Worm (Caenorhabditis elegans) whole organism, young adult: ENCODE data around the gene F28H7.7.

Experiments
- B0019.2 ChIP-seq: fragments of 200-800 bp; sonication (Bioruptor generic); conservative IDR thresholded peaks from 2 replicates; pipeline ENCODE4 v1.3.6; 2022; ENCODE audit warnings: missing genetic modification reagents, missing genetic modification characterization, missing compliant biosample characterization
- C17E4.6 ChIP-seq: fragments of 200-800 bp; sonication (Bioruptor generic); IDR thresholded peaks from 2 replicates; pipeline ENCODE4 v1.3.6; 2022; ENCODE audit warnings: missing genetic modification reagents, missing genetic modification characterization, missing compliant biosample characterization
- F23B12.7 ChIP-seq: sonication (generic microtip); optimal IDR thresholded peaks from 2 replicates; lab custom pipeline; 2017; ENCODE audit warnings: missing genetic modification characterization, mild to moderate bottlenecking, missing compliant biosample characterization, antibody characterized with exemption, moderate library complexity; ENCODE audit not compliant: insufficient read depth
- F33H1.4 ChIP-seq: fragments of 200-800 bp; sonication (Bioruptor generic); IDR thresholded peaks from 2 replicates; pipeline ENCODE4 v1.3.6; 2022; ENCODE audit warnings: missing genetic modification reagents, missing genetic modification characterization, missing compliant biosample characterization
- F57C9.4 ChIP-seq: sonication (generic microtip); optimal IDR thresholded peaks from 2 replicates; lab custom pipeline; 2017; ENCODE audit warnings: mild to moderate bottlenecking, missing genetic modification characterization, missing compliant biosample characterization
- Y95B8A.8 ChIP-seq: fragments of 200-800 bp; sonication (Bioruptor generic); IDR thresholded peaks from 2 replicates; pipeline ENCODE4 v1.3.6; 2022; ENCODE audit warnings: missing genetic modification reagents, missing genetic modification characterization, missing compliant biosample characterization
- ama-1 ChIP-seq, 3 experiments: fragments of 150-350 bp in 1 of 3; sonication (generic microtip) in 2 of 3; optimal IDR thresholded peaks; 2 replicates each; lab custom pipeline; 2014 to 2018; ENCODE audit warnings: missing biosample characterization in 2 of 3, missing genetic modification characterization in 2 of 3, missing genetic modification reagents in 2 of 3
- aptf-2 ChIP-seq: fragments of 200-800 bp; sonication (Bioruptor generic); conservative IDR thresholded peaks from 2 replicates; pipeline ENCODE4 v1.3.6; 2022; ENCODE audit warnings: missing genetic modification reagents, missing genetic modification characterization, missing compliant biosample characterization
- atf-7 ChIP-seq: sonication (generic microtip); optimal IDR thresholded peaks from 2 replicates; lab custom pipeline; 2017; ENCODE audit warnings: mild to moderate bottlenecking, missing genetic modification characterization, missing compliant biosample characterization
- attf-3 ChIP-seq: fragments of 200-800 bp; sonication (Bioruptor generic); conservative IDR thresholded peaks from 2 replicates; pipeline ENCODE4 v1.3.6; 2022; ENCODE audit warnings: missing genetic modification reagents, missing genetic modification characterization, missing compliant biosample characterization
- ccch-3 ChIP-seq: fragments of 200-800 bp; sonication (Bioruptor generic); optimal IDR thresholded peaks from 2 replicates; lab custom pipeline; 2018; ENCODE audit warnings: mild to moderate bottlenecking, missing genetic modification characterization, missing compliant biosample characterization
- ceh-100 ChIP-seq: fragments of 200-800 bp; sonication (Bioruptor generic); IDR thresholded peaks from 2 replicates; pipeline ENCODE4 v1.3.6; 2022; ENCODE audit warnings: missing genetic modification reagents, missing genetic modification characterization, missing compliant biosample characterization
- ceh-91 ChIP-seq: fragments of 200-800 bp; sonication (Bioruptor generic); IDR thresholded peaks from 2 replicates; pipeline ENCODE4 v1.3.6; 2022; ENCODE audit warnings: missing genetic modification reagents, missing genetic modification characterization, missing compliant biosample characterization
- dox-1 ChIP-seq: fragments of 200-800 bp; sonication (Bioruptor generic); IDR thresholded peaks from 2 replicates; pipeline ENCODE4 v1.3.6; 2022; ENCODE audit warnings: missing genetic modification reagents, missing genetic modification characterization, missing compliant biosample characterization
- egl-18 ChIP-seq: fragments of 200-800 bp; sonication (Bioruptor generic); IDR thresholded peaks from 2 replicates; pipeline ENCODE4 v1.3.6; 2022; ENCODE audit warnings: missing genetic modification reagents, missing genetic modification characterization, missing compliant biosample characterization
- ets-4 ChIP-seq: fragments of 200-800 bp; sonication (Bioruptor generic); optimal IDR thresholded peaks from 2 replicates; lab custom pipeline; 2018; ENCODE audit warnings: mild to moderate bottlenecking, missing genetic modification characterization, missing compliant biosample characterization
- him-1 ChIP-seq: sonication (generic microtip); optimal IDR thresholded peaks from 2 replicates; lab custom pipeline; 2016; ENCODE audit warnings: missing genotype, missing genetic modification reagents, missing genetic modification characterization, missing compliant biosample characterization
- hlh-12 ChIP-seq: sonication (generic microtip); optimal IDR thresholded peaks from 2 replicates; lab custom pipeline; 2016; ENCODE audit warnings: missing genetic modification characterization, missing compliant biosample characterization
- hmg-20 ChIP-seq: fragments of 200-800 bp; sonication (Bioruptor generic); IDR thresholded peaks from 2 replicates; pipeline ENCODE4 v1.3.6; 2022; ENCODE audit warnings: missing genetic modification reagents, missing genetic modification characterization, missing compliant biosample characterization
- let-607 ChIP-seq, 2 experiments: fragments of 200-800 bp in 1 of 2; sonication (Bioruptor generic) in 1 of 2; sonication (generic microtip) in 1 of 2; optimal IDR thresholded peaks; 2 replicates each; lab custom pipeline; 2016 to 2018; ENCODE audit warnings: mild to moderate bottlenecking in 2 of 2, missing compliant biosample characterization in 2 of 2, missing genetic modification characterization in 2 of 2, moderate library complexity in 2 of 2, missing genotype in 1 of 2
- lin-54 ChIP-seq: fragments of 200-800 bp; sonication (Bioruptor generic); optimal IDR thresholded peaks from 2 replicates; lab custom pipeline; 2018; ENCODE audit warnings: mild to moderate bottlenecking, missing genetic modification characterization, missing compliant biosample characterization
- mcd-1 ChIP-seq: fragments of 200-800 bp; sonication (Bioruptor generic); IDR thresholded peaks from 2 replicates; pipeline ENCODE4 v1.3.6; 2022; ENCODE audit warnings: missing genetic modification reagents, missing genetic modification characterization, missing compliant biosample characterization
- mxl-1 ChIP-seq: sonication (generic microtip); optimal IDR thresholded peaks from 2 replicates; lab custom pipeline; 2016; ENCODE audit warnings: missing genetic modification characterization, missing compliant biosample characterization
- nfya-1 ChIP-seq: sonication (generic microtip); optimal IDR thresholded peaks from 2 replicates; lab custom pipeline; 2017; ENCODE audit warnings: antibody characterized with exemption, missing compliant biosample characterization, missing genetic modification characterization, borderline replicate concordance; ENCODE audit not compliant: insufficient read depth
- rcor-1 ChIP-seq: fragments of 200-800 bp; sonication (Bioruptor generic); IDR thresholded peaks from 2 replicates; pipeline ENCODE4 v1.3.6; 2022; ENCODE audit warnings: missing genetic modification reagents, missing genetic modification characterization, missing compliant biosample characterization
- rpc-1 ChIP-seq, 2 experiments: fragments of 150-350 bp in 1 of 2; sonication (generic microtip) in 1 of 2; optimal IDR thresholded peaks; 2 replicates each; lab custom pipeline; 2014 to 2018; ENCODE audit warnings: missing biosample characterization in 1 of 2, missing genetic modification characterization in 1 of 2, missing genetic modification reagents in 1 of 2, missing genotype in 1 of 2
- sea-2 ChIP-seq: fragments of 200-800 bp; sonication (Bioruptor generic); IDR thresholded peaks from 2 replicates; pipeline ENCODE4 v1.3.6; 2022; ENCODE audit warnings: missing genetic modification characterization, missing compliant biosample characterization
- snpc-1.1 ChIP-seq: sonication (generic microtip); optimal IDR thresholded peaks from 2 replicates; lab custom pipeline; 2017; ENCODE audit warnings: missing genetic modification characterization, mild to moderate bottlenecking, missing compliant biosample characterization, antibody characterized with exemption, moderate library complexity, missing genotype, missing genetic modification reagents; ENCODE audit not compliant: insufficient read depth
- snpc-4 ChIP-seq, 5 experiments: fragments of 150-350 bp in 1 of 5; sonication (generic microtip) in 4 of 5; optimal IDR thresholded peaks; 2 replicates each; lab custom pipeline; 2014 to 2018; ENCODE audit warnings: missing genetic modification characterization in 5 of 5, missing biosample characterization in 3 of 5, antibody characterized with exemption in 2 of 5, mild to moderate bottlenecking in 2 of 5, missing compliant biosample characterization in 2 of 5, missing genotype in 2 of 5, moderate library complexity in 2 of 5, missing genetic modification reagents in 1 of 5
- sptf-2 ChIP-seq: fragments of 200-800 bp; sonication (Bioruptor generic); optimal IDR thresholded peaks from 2 replicates; lab custom pipeline; 2018; ENCODE audit warnings: mild to moderate bottlenecking, missing genetic modification characterization, missing compliant biosample characterization
- tbp1 ChIP-seq: fragments of 200-800 bp; sonication (Bioruptor generic); optimal IDR thresholded peaks from 2 replicates; lab custom pipeline; 2018; ENCODE audit warnings: mild to moderate bottlenecking, missing genetic modification characterization, missing compliant biosample characterization
- unc-130 ChIP-seq: sonication (generic microtip); optimal IDR thresholded peaks from 2 replicates; lab custom pipeline; 2016; ENCODE audit warnings: missing genetic modification reagents, missing genetic modification characterization, missing compliant biosample characterization
- xnd-1 ChIP-seq: sonication (generic microtip); optimal IDR thresholded peaks from 2 replicates; lab custom pipeline; 2016; ENCODE audit warnings: missing genotype, missing genetic modification reagents, missing genetic modification characterization, missing compliant biosample characterization
- ztf-3 ChIP-seq: fragments of 200-800 bp; sonication (Bioruptor generic); optimal IDR thresholded peaks from 2 replicates; lab custom pipeline; 2018; ENCODE audit warnings: mild to moderate bottlenecking, missing genetic modification characterization, missing compliant biosample characterization
- ztf-6 ChIP-seq: fragments of 200-800 bp; sonication (Bioruptor generic); IDR thresholded peaks from 2 replicates; pipeline ENCODE4 v1.3.6; 2022; ENCODE audit warnings: missing genetic modification reagents, missing genetic modification characterization, missing compliant biosample characterization

The F28H7.7 gene

ce11 chrV:10770026-10770425 lies 16.1 kb upstream of the F28H7.7 start, which contains the start of the genes D1054.1 and pas-2:
D1054.1 (minus strand) TSS chrV:10770217.
pas-2 (plus strand) TSS chrV:10770368.
- TF ChIP-seq ccch-3 (GFP tag; lab: Kevin White, UChicago) (no peak), sea-2 (no peak), him-1 (no peak), Y95B8A.8 (GFP tag; lab: Robert Waterston, UW) (no peak), ceh-100 (GFP tag; lab: Robert Waterston, UW) (no peak), snpc-4 (GFP tag; optimal IDR thresholded peaks at IDR 0.05; lab: Kevin White, UChicago) (no peak), snpc-4 (tag; optimal IDR thresholded peaks at IDR 0.05; lab: Kevin White, UChicago) (peak in 1 of 4 experiments; percentile 33), mcd-1 (GFP tag; lab: Robert Waterston, UW) (peak; percentile 40; the same call in 1 of the 2 replicates), rcor-1 (GFP tag; lab: Robert Waterston, UW) (no peak), hlh-12 (no peak), F33H1.4 (GFP tag; lab: Robert Waterston, UW) (no peak), F23B12.7 (tag; lab: Kevin White, UChicago) (no peak), F57C9.4 (tag; lab: Kevin White, UChicago) (no peak), ztf-3 (no peak)

- TF ChIP-seq sptf-2 (no peak), dox-1 (GFP tag; lab: Robert Waterston, UW) (no peak), B0019.2 (GFP tag; lab: Robert Waterston, UW) (no peak), egl-18 (GFP tag; lab: Robert Waterston, UW) (no peak), mxl-1 (tag; lab: Kevin White, UChicago) (no peak), snpc-1.1 (tag; lab: Kevin White, UChicago) (no peak), xnd-1 (tag; lab: Kevin White, UChicago) (no peak), sea-2 (no peak), unc-130 (GFP tag; lab: Kevin White, UChicago) (no peak), C17E4.6 (GFP tag; lab: Robert Waterston, UW) (no peak), ama-1 (optimal IDR thresholded peaks at IDR 0.05; lab: Kevin White, UChicago) (no peak), ama-1 (GFP tag; optimal IDR thresholded peaks at IDR 0.05; lab: Kevin White, UChicago) (no peak), rpc-1 (optimal IDR thresholded peaks at IDR 0.05; lab: Kevin White, UChicago) (no peak), rpc-1 (tag; optimal IDR thresholded peaks at IDR 0.05; lab: Kevin White, UChicago) (no peak), ceh-91 (GFP tag; lab: Robert Waterston, UW) (no peak), Y95B8A.8 (GFP tag; lab: Robert Waterston, UW) (no peak), atf-7 (no peak), hmg-20 (GFP tag; lab: Robert Waterston, UW) (no peak), let-607 (tag; optimal IDR thresholded peaks at IDR 0.05; lab: Kevin White, UChicago) (no peak), lin-54 (GFP tag; lab: Kevin White, UChicago) (no peak), attf-3 (GFP tag; lab: Robert Waterston, UW) (no peak), nfya-1 (no peak)
- TF ChIP-seq, all 124 proteins: peak for 0
Observed at ce11 chrV:10768892-10769291, 14.9 kb upstream of the F28H7.7 start.

- no peak for TF ChIP-seq ztf-6 (GFP tag; lab: Robert Waterston, UW)
- TF ChIP-seq ets-4 (GFP tag; lab: Kevin White, UChicago), result no peak
- no peak for TF ChIP-seq let-607 (tag; optimal IDR thresholded peaks at IDR 0.05; lab: Kevin White, UChicago)
- TF ChIP-seq aptf-2 (GFP tag; lab: Robert Waterston, UW), result no peak
- TF ChIP-seq attf-3 (GFP tag; lab: Robert Waterston, UW), result no peak
- TF ChIP-seq tbp1, result no peak
Observed at ce11 chrV:10764066-10764465, 10.1 kb upstream of the F28H7.7 start, which contains the start of gene ocr-1. ocr-1 (plus strand) TSS chrV:10764366.
